Fruit fly (Drosophila melanogaster) whole organism, pupa: ENCODE data around the gene CG45494.
"Not testable (repeated sequence)": the region's sequence is repeated elsewhere in the genome, so short reads cannot be mapped to it uniquely, and the experiment has no call there.

ENCODE experiments used
- CG10348 ChIP-seq: fragments of 200-800 bp; sonication (Bioruptor generic); IDR thresholded peaks from 2 replicates; pipeline ENCODE4 v1.3.6; 2022; ENCODE audit warnings: missing biosample characterization, missing genetic modification characterization
- CG13204 ChIP-seq: fragments of 200-800 bp; sonication (Bioruptor generic); optimal IDR thresholded peaks from 2 replicates; lab custom pipeline; 2018; ENCODE audit warnings: missing biosample characterization, mild to moderate bottlenecking, missing genetic modification characterization, moderate library complexity
- CG14655 ChIP-seq: fragments of 200-800 bp; sonication (Bioruptor generic); optimal IDR thresholded peaks from 3 replicates; lab custom pipeline; 2017; ENCODE audit warnings: mild to moderate bottlenecking, missing biosample characterization, missing genetic modification reagents, missing genetic modification characterization
- CG15710 ChIP-seq: fragments of 200-800 bp; sonication (Bioruptor generic); optimal IDR thresholded peaks from 2 replicates; lab custom pipeline; 2018; ENCODE audit warnings: missing biosample characterization, mild to moderate bottlenecking, missing genetic modification characterization, moderate library complexity
- CG17806 ChIP-seq: fragments of 200-800 bp; sonication (Bioruptor generic); optimal IDR thresholded peaks from 2 replicates; lab custom pipeline; 2018; ENCODE audit warnings: missing biosample characterization, mild to moderate bottlenecking, missing genetic modification characterization, moderate library complexity
- CG32121 ChIP-seq: fragments of 200-800 bp; sonication (Bioruptor generic); IDR thresholded peaks from 2 replicates; pipeline ENCODE4 v1.3.6; 2022; ENCODE audit warnings: missing biosample characterization, missing genetic modification characterization
- CG34367 ChIP-seq: fragments of 200-800 bp; sonication (Bioruptor generic); optimal IDR thresholded peaks from 2 replicates; lab custom pipeline; 2018; ENCODE audit warnings: missing biosample characterization, mild to moderate bottlenecking, missing genetic modification characterization
- CG8159 ChIP-seq: fragments of 200-800 bp; sonication (Bioruptor generic); optimal IDR thresholded peaks from 3 replicates; lab custom pipeline; 2018; ENCODE audit warnings: missing biosample characterization, mild to moderate bottlenecking, missing genetic modification characterization, moderate library complexity
- CG8301 ChIP-seq: fragments of 200-800 bp; sonication (Bioruptor generic); optimal IDR thresholded peaks from 2 replicates; lab custom pipeline; 2018; ENCODE audit warnings: missing biosample characterization, mild to moderate bottlenecking, missing genetic modification characterization
- CG9948 ChIP-seq: fragments of 200-800 bp; sonication (Bioruptor generic); optimal IDR thresholded peaks from 2 replicates; lab custom pipeline; 2018; ENCODE audit warnings: missing biosample characterization, mild to moderate bottlenecking, missing genetic modification characterization, moderate library complexity
- D1 ChIP-seq: fragments of 200-800 bp; sonication (Bioruptor generic); optimal IDR thresholded peaks from 2 replicates; lab custom pipeline; 2018; ENCODE audit warnings: missing biosample characterization, mild to moderate bottlenecking, missing genetic modification characterization, moderate library complexity
- Pif1A ChIP-seq: fragments of 200-800 bp; sonication (Bioruptor generic); optimal IDR thresholded peaks from 3 replicates; lab custom pipeline; 2016; ENCODE audit warnings: missing biosample characterization, missing genetic modification characterization
- fd96Ca ChIP-seq: fragments of 200-800 bp; sonication (Bioruptor generic); IDR thresholded peaks from 3 replicates; pipeline ENCODE4 v1.3.6; 2022; ENCODE audit warnings: missing biosample characterization, missing genetic modification characterization
- gl ChIP-seq: fragments of 200-800 bp; sonication (Bioruptor generic); optimal IDR thresholded peaks from 2 replicates; lab custom pipeline; 2018; ENCODE audit warnings: missing biosample characterization, mild to moderate bottlenecking, missing genetic modification characterization

The CG45494 gene

DNA sequence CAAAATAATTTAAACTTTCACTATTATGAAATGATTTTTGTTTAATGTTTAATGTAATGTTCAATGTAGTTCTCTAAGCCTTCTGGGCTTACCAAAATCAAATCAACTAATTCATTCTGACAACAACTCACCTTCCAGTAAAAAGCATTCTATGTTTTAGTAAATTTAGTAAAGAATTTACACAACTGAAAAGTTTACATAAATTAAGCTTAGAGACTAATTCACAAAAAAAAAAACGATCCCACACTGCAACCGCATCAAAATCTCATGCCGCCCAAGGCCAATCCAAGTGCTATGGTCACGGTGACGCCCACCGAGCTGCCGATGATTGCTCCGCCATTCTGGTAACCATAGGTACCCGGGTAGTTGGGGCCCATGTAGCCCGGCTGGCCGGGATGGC, 14.5 kb downstream of the CG45494 start, which contains the start of gene CG45491:
Gene CG45491, minus strand, starts transcription at position 101 of the 400 bp plus-strand sequence.
- TF ChIP-seq Pif1A (GFP tag; lab: Kevin White, UChicago); CG17806 (tag; lab: Kevin White, UChicago); CG8159 (tag; lab: Kevin White, UChicago): not testable (repeated sequence)

dm6 chrX:19934194-19934593, 19.2 kb downstream of the CG45494 start, which contains the start of gene CG45490:
CG45490 (minus strand) TSS chrX:19934294.
- TF ChIP-seq CG32121 (GFP tag; lab: Robert Waterston, UW); CG8159 (tag; lab: Kevin White, UChicago); CG14655: not testable (repeated sequence)

- not testable (repeated sequence) for TF ChIP-seq CG9948; CG14655; CG15710 (tag; lab: Kevin White, UChicago)
Observed at dm6 chrX:19929078-19929477, 24.3 kb downstream of the CG45494 start, which contains the start of gene CG45489. CG45489 (minus strand) TSS chrX:19929178.

DNA sequence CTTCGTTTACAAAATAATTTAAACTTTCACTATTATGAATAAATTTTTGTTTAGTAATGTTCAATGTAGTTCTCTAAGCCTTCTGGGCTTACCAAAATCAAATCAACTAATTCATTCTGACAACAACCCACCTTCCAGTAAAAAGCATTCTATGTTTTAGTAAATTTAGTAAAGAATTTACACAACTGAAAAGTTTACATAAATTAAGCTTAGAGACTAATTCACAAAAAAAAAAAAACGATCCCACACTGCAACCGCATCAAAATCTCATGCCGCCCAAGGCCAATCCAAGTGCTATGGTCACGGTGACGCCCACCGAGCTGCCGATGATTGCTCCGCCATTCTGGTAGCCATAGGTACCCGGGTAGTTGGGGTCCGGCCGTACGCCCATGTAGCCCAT, 33.1 kb downstream of the CG45494 start, which contains the start of gene CG45488:
Gene CG45488, minus strand, starts transcription at position 101 of the 400 bp plus-strand sequence.
- TF ChIP-seq CG8301 (tag; lab: Kevin White, UChicago); gl; D1 (tag; lab: Kevin White, UChicago): not testable (repeated sequence)
- TF ChIP-seq, all 21 proteins: peak for 0; not testable (repeated sequence) for 21

- TF ChIP-seq CG13204 (GFP tag; lab: Kevin White, UChicago); CG34367 (tag; lab: Kevin White, UChicago); CG32121 (GFP tag; lab: Robert Waterston, UW): not testable (repeated sequence)
- TF ChIP-seq, all 21 proteins: peak for 0; not testable (repeated sequence) for 21
Observed at dm6 chrX:19915181-19915580, 38.2 kb downstream of the CG45494 start, which contains the start of gene CG45487. CG45487 (minus strand) TSS chrX:19915281.

DNA sequence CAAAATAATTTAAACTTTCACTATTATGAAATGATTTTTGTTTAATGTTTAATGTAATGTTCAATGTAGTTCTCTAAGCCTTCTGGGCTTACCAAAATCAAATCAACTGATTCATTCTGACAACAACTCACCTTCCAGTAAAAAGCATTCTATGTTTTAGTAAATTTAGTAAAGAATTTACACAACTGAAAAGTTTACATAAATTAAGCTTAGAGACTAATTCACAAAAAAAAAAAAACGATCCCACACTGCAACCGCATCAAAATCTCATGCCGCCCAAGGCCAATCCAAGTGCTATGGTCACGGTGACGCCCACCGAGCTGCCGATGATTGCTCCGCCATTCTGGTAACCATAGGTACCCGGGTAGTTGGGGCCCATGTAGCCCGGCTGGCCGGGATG, 43.4 kb downstream of the CG45494 start, which contains the start of gene CG45486:
Gene CG45486, minus strand, starts transcription at position 101 of the 400 bp plus-strand sequence.
- not testable (repeated sequence) for TF ChIP-seq CG15710 (tag; lab: Kevin White, UChicago); CG10348; fd96Ca (GFP tag; lab: Robert Waterston, UW)
